Fruit fly (Drosophila melanogaster) whole organism, wandering third instar larva: ENCODE measurements around the gene SmydA-9.

ENCODE experiments used
- CG32264 ChIP-seq: fragments of 200-800 bp; sonication (Bioruptor generic); optimal IDR thresholded peaks from 2 replicates; lab custom pipeline; 2016; ENCODE audit warnings: missing biosample characterization, missing genetic modification characterization
- CG9705 ChIP-seq: fragments of 200-800 bp; sonication (Bioruptor generic); optimal IDR thresholded peaks from 2 replicates; lab custom pipeline; 2018; ENCODE audit warnings: missing biosample characterization, mild to moderate bottlenecking, missing genetic modification characterization
- Dfd ChIP-seq: fragments of >200 bp; optimal IDR thresholded peaks from 2 replicates; lab custom pipeline; 2017; ENCODE audit warnings: missing biosample characterization, missing genetic modification characterization
- GATAd ChIP-seq: sonication (Bioruptor generic); optimal IDR thresholded peaks from 2 replicates; lab custom pipeline; 2016; ENCODE audit warnings: missing biosample characterization, missing genetic modification characterization
- HLH106 ChIP-seq: fragments of 200-800 bp; optimal IDR thresholded peaks from 3 replicates; lab custom pipeline; 2019; ENCODE audit warnings: missing biosample characterization, mild to moderate bottlenecking, missing genetic modification characterization, moderate library complexity
- Hnf4 ChIP-seq: fragments of 200-800 bp; sonication (Bioruptor generic); optimal IDR thresholded peaks from 2 replicates; lab custom pipeline; 2016; ENCODE audit warnings: missing biosample characterization, mild to moderate bottlenecking, missing genetic modification characterization
- Hr78 ChIP-seq: fragments of >200 bp; optimal IDR thresholded peaks from 2 replicates; lab custom pipeline; 2017; ENCODE audit warnings: missing biosample characterization, missing genetic modification characterization
- Hr83 ChIP-seq: fragments of 200-300 bp; sonication (Bioruptor generic); optimal IDR thresholded peaks from 2 replicates; lab custom pipeline; 2016; ENCODE audit warnings: missing biosample characterization, mild to moderate bottlenecking, missing genetic modification characterization, moderate library complexity; ENCODE audit not compliant: poor library complexity, severe bottlenecking
- Jra ChIP-seq: sonication (Bioruptor generic); optimal IDR thresholded peaks from 2 replicates; lab custom pipeline; 2016; ENCODE audit warnings: missing biosample characterization, missing genetic modification characterization
- Mio ChIP-seq: sonication (Bioruptor generic); optimal IDR thresholded peaks from 2 replicates; lab custom pipeline; 2016; ENCODE audit warnings: missing biosample characterization, missing genetic modification characterization
- Myc ChIP-seq: fragments of >200 bp; optimal IDR thresholded peaks from 2 replicates; lab custom pipeline; 2017
- N ChIP-seq: fragments of >200 bp; optimal IDR thresholded peaks from 2 replicates; lab custom pipeline; 2018; ENCODE audit warnings: missing biosample characterization, missing external identifiers, missing genetic modification characterization
- OdsH ChIP-seq: fragments of 200-800 bp; sonication (Bioruptor generic); optimal IDR thresholded peaks from 2 replicates; lab custom pipeline; 2016; ENCODE audit warnings: missing biosample characterization, mild to moderate bottlenecking, missing genetic modification characterization
- Rel ChIP-seq, 2 experiments: fragments of 200-800 bp; sonication (Bioruptor generic) in 1 of 2; optimal IDR thresholded peaks; 2 replicates in 1 of 2; 3 replicates in 1 of 2; lab custom pipeline; 2016 to 2019; ENCODE audit warnings: mild to moderate bottlenecking in 2 of 2, missing biosample characterization in 2 of 2, missing genetic modification characterization in 2 of 2, moderate library complexity in 1 of 2
- Sp1 ChIP-seq: fragments of 200-800 bp; sonication (Bioruptor generic); optimal IDR thresholded peaks from 3 replicates; lab custom pipeline; 2019; ENCODE audit warnings: missing biosample characterization, mild to moderate bottlenecking, missing genetic modification characterization, moderate library complexity
- br ChIP-seq: fragments of 200-800 bp; sonication (Bioruptor generic); optimal IDR thresholded peaks from 2 replicates; lab custom pipeline; 2016; ENCODE audit warnings: missing biosample characterization, missing genetic modification characterization
- brk ChIP-seq: fragments of 200-800 bp; sonication (Bioruptor generic); optimal IDR thresholded peaks from 2 replicates; lab custom pipeline; 2016; ENCODE audit warnings: missing biosample characterization, mild to moderate bottlenecking, missing genetic modification characterization
- dl ChIP-seq, 2 experiments: fragments of 175-275, 200-275 bp in 1 of 2; fragments of 200-275 bp in 1 of 2; sonication (Bioruptor generic); optimal IDR thresholded peaks; lab custom pipeline; 2018; ENCODE audit warnings: mild to moderate bottlenecking in 2 of 2, missing biosample characterization in 2 of 2, missing genetic modification characterization in 2 of 2, moderate library complexity in 2 of 2; ENCODE audit not compliant: partially characterized antibody in 2 of 2, insufficient read depth in 1 of 2
- dmrt93B ChIP-seq: fragments of 200-800 bp; sonication (Bioruptor generic); optimal IDR thresholded peaks from 2 replicates; lab custom pipeline; 2018; ENCODE audit warnings: missing biosample characterization, mild to moderate bottlenecking, missing genetic modification characterization
- dsf ChIP-seq: sonication (Bioruptor generic); optimal IDR thresholded peaks from 2 replicates; lab custom pipeline; 2016; ENCODE audit warnings: missing biosample characterization, missing genetic modification characterization, borderline replicate concordance
- ey ChIP-seq: fragments of 200-800 bp; sonication (Bioruptor generic); optimal IDR thresholded peaks from 2 replicates; lab custom pipeline; 2016; ENCODE audit warnings: missing biosample characterization, missing genetic modification characterization
- foxo ChIP-seq, 2 experiments: fragments of 200-800 bp; sonication (Bioruptor generic); optimal IDR thresholded peaks; 2 replicates in 1 of 2; 3 replicates in 1 of 2; lab custom pipeline; 2016 to 2017; ENCODE audit warnings: missing biosample characterization in 2 of 2, missing genetic modification characterization in 2 of 2
- fru ChIP-seq: fragments of 200-800 bp; sonication (Bioruptor generic); optimal IDR thresholded peaks from 3 replicates; lab custom pipeline; 2016; ENCODE audit warnings: missing biosample characterization, mild to moderate bottlenecking, missing genetic modification characterization
- h ChIP-seq: fragments of 200-800 bp; sonication (Bioruptor generic); optimal IDR thresholded peaks from 3 replicates; lab custom pipeline; 2016; ENCODE audit warnings: missing biosample characterization, mild to moderate bottlenecking, missing genetic modification characterization
- jim ChIP-seq: fragments of 175-275, 200-325 bp; sonication (Bioruptor generic); optimal IDR thresholded peaks from 2 replicates; lab custom pipeline; 2016; ENCODE audit warnings: missing biosample characterization, mild to moderate bottlenecking, missing genetic modification characterization
- lola ChIP-seq: fragments of >200 bp; optimal IDR thresholded peaks from 2 replicates; lab custom pipeline; 2017; ENCODE audit warnings: missing biosample characterization, missing genetic modification characterization
- pan ChIP-seq: fragments of >200 bp; optimal IDR thresholded peaks from 2 replicates; lab custom pipeline; 2017
- psq ChIP-seq: fragments of 200-800 bp; sonication (Bioruptor generic); optimal IDR thresholded peaks from 3 replicates; lab custom pipeline; 2017; ENCODE audit warnings: missing biosample characterization, mild to moderate bottlenecking, missing genetic modification characterization, moderate library complexity
- rgr ChIP-seq: fragments of 200-800 bp; sonication (Bioruptor generic); optimal IDR thresholded peaks from 3 replicates; lab custom pipeline; 2016; ENCODE audit warnings: missing biosample characterization, mild to moderate bottlenecking, missing genetic modification characterization
- sage ChIP-seq: fragments of 200-800 bp; sonication (Bioruptor generic); optimal IDR thresholded peaks from 2 replicates; lab custom pipeline; 2016; ENCODE audit warnings: missing biosample characterization, mild to moderate bottlenecking, missing genetic modification characterization
- sv ChIP-seq: fragments of 200-800 bp; sonication (Bioruptor generic); optimal IDR thresholded peaks from 3 replicates; lab custom pipeline; 2016; ENCODE audit warnings: missing biosample characterization, missing genetic modification characterization
- tai ChIP-seq: sonication (Bioruptor generic); optimal IDR thresholded peaks from 2 replicates; lab custom pipeline; 2016; ENCODE audit warnings: missing biosample characterization, missing genetic modification characterization
- usp ChIP-seq: fragments of >200 bp; optimal IDR thresholded peaks from 2 replicates; lab custom pipeline; 2017; ENCODE audit warnings: missing biosample characterization, missing genetic modification characterization
- woc ChIP-seq: sonication (Bioruptor generic); optimal IDR thresholded peaks from 2 replicates; lab custom pipeline; 2016; ENCODE audit warnings: missing biosample characterization, mild to moderate bottlenecking, missing genetic modification characterization

SmydA-9 gene

dm6 chrX:9210787-9211186 is at the start of gene SmydA-9:
Gene SmydA-9, minus strand, starts transcription at chrX:9210887.
- TF ChIP-seq Hnf4 (GFP tag; lab: Kevin White, UChicago): no peak
- TF ChIP-seq HLH106 (tag; lab: Kevin White, UChicago): peak; percentile 48
- TF ChIP-seq h (GFP tag; lab: Kevin White, UChicago): peak; percentile 7

dm6 chrX:9255964-9256520 is 45.4 kb upstream of the SmydA-9 start, which contains the start of gene ric8a:
Gene ric8a, plus strand, starts transcription at chrX:9256168.
- TF ChIP-seq brk (GFP tag; lab: Kevin White, UChicago) (no peak), ey (GFP tag; lab: Kevin White, UChicago) (no peak), HLH106 (tag; lab: Kevin White, UChicago) (peak; percentile 30), Sp1 (no peak), foxo (GFP tag; optimal IDR thresholded peaks at IDR 0.05; lab: Kevin White, UChicago) (no peak), br (GFP tag; lab: Kevin White, UChicago) (no peak), dsf (no peak), jim (GFP tag; lab: Kevin White, UChicago) (no peak), CG9705 (no peak), rgr (peak; percentile 27), Hr83 (GFP tag; lab: Kevin White, UChicago) (peak; percentile 15), h (GFP tag; lab: Kevin White, UChicago) (peak; percentile 8), CG32264 (GFP tag; lab: Kevin White, UChicago) (no peak), sv (no peak), psq (GFP tag; lab: Kevin White, UChicago) (no peak), Myc (lab: Kevin White, UChicago) (no peak), dl (GFP tag; optimal IDR thresholded peaks at IDR 0.05; lab: Kevin White, UChicago; ENCODE audit: insufficient read depth in 1 of 2, partially characterized antibody in 2 of 2) (no peak), sage (no peak), Rel (GFP tag; optimal IDR thresholded peaks at IDR 0.05; lab: Kevin White, UChicago) (no peak), Rel (tag; optimal IDR thresholded peaks at IDR 0.05; lab: Kevin White, UChicago) (no peak), woc (peak; percentile 7), N (GFP tag; lab: Kevin White, UChicago) (no peak), pan (lab: Kevin White, UChicago) (no peak), usp (GFP tag; lab: Kevin White, UChicago) (no peak)

dm6 chrX:9255021-9255420 is 44.3 kb upstream of the SmydA-9 start:
- TF ChIP-seq OdsH (GFP tag; lab: Kevin White, UChicago): no peak
- TF ChIP-seq GATAd (GFP tag; lab: Kevin White, UChicago): no peak
- TF ChIP-seq br (GFP tag; lab: Kevin White, UChicago): no peak
- no peak for TF ChIP-seq Sp1
- TF ChIP-seq Mio (GFP tag; lab: Kevin White, UChicago): no peak
- TF ChIP-seq Myc (lab: Kevin White, UChicago): no peak
- TF ChIP-seq HLH106 (tag; lab: Kevin White, UChicago): no peak
- no peak for TF ChIP-seq lola (GFP tag; lab: Kevin White, UChicago)

dm6 chrX:9252051-9252708 is 41.5 kb upstream of the SmydA-9 start:
- TF ChIP-seq Dfd (GFP tag; lab: Kevin White, UChicago) (no peak), HLH106 (tag; lab: Kevin White, UChicago) (peak; percentile 5), Rel (GFP tag; optimal IDR thresholded peaks at IDR 0.05; lab: Kevin White, UChicago) (no peak), Rel (tag; optimal IDR thresholded peaks at IDR 0.05; lab: Kevin White, UChicago) (peak; percentile 6), tai (GFP tag; lab: Kevin White, UChicago) (no peak), woc (peak; percentile 7)

- TF ChIP-seq HLH106 (tag; lab: Kevin White, UChicago) (peak; percentile 61), ey (GFP tag; lab: Kevin White, UChicago) (peak; percentile 66), Dfd (GFP tag; lab: Kevin White, UChicago) (no peak), psq (GFP tag; lab: Kevin White, UChicago) (peak; percentile 25), Hnf4 (GFP tag; lab: Kevin White, UChicago) (peak; percentile 72), Jra (peak; percentile 50), CG32264 (GFP tag; lab: Kevin White, UChicago) (no peak), CG9705 (peak; percentile 43), Hr83 (GFP tag; lab: Kevin White, UChicago) (peak; percentile 24), h (GFP tag; lab: Kevin White, UChicago) (peak; percentile 58), OdsH (GFP tag; lab: Kevin White, UChicago) (peak; percentile 49), Mio (GFP tag; lab: Kevin White, UChicago) (no peak), dmrt93B (no peak), Rel (GFP tag; optimal IDR thresholded peaks at IDR 0.05; lab: Kevin White, UChicago) (no peak), Rel (tag; optimal IDR thresholded peaks at IDR 0.05; lab: Kevin White, UChicago) (peak; percentile 39), fru (peak; percentile 53), foxo (GFP tag; optimal IDR thresholded peaks at IDR 0.05; lab: Kevin White, UChicago) (peak in 1 of 2 experiments; percentile 70), rgr (peak; percentile 66), Hr78 (GFP tag; lab: Kevin White, UChicago) (no peak), pan (lab: Kevin White, UChicago) (no peak), br (GFP tag; lab: Kevin White, UChicago) (peak; percentile 55), woc (peak; percentile 62), Sp1 (peak; percentile 56)
Measured at dm6 chrX:9251212-9251877, 40.7 kb upstream of the SmydA-9 start.
